Worm (Caenorhabditis elegans): Measurements from ENCODE around the gene mrps-18B.

- TF ChIP-seq aly-2 (tag; optimal IDR thresholded peaks at IDR 0.05) (no peak), eor-1 (tag; optimal IDR thresholded peaks at IDR 0.05) (no peak), ztf-11 (tag; optimal IDR thresholded peaks at IDR 0.05) (no peak), fkh-10 (GFP tag; optimal IDR thresholded peaks at IDR 0.05) (no peak), elt-1 (tag; optimal IDR thresholded peaks at IDR 0.05) (no peak), nhr-77 (tag; optimal IDR thresholded peaks at IDR 0.05) (no peak), nhr-11 (tag; optimal IDR thresholded peaks at IDR 0.05) (no peak), fos-1 (tag; optimal IDR thresholded peaks at IDR 0.05) (no peak), unc-62 (GFP tag; optimal IDR thresholded peaks at IDR 0.05) (no peak), skn-1 (tag; optimal IDR thresholded peaks at IDR 0.05) (no peak), pha-4 (tag; optimal IDR thresholded peaks at IDR 0.05) (no peak), ama-1 (optimal IDR thresholded peaks at IDR 0.05) (no peak)
These were observed 36.5 kb downstream of the mrps-18B start, which contains the start of gene F54C9.14 for ce11 chrII:8562002-8562401.
